Fruit fly (Drosophila melanogaster) whole organism: ENCODE measurements around the gene CG43168.

Experiments
- CG8478 ChIP-seq: fragments of >200 bp; optimal IDR thresholded peaks from 2 replicates; lab custom pipeline; 2018; ENCODE audit warnings: inconsistent platforms
- Dll ChIP-seq: fragments of >200 bp; optimal IDR thresholded peaks from 2 replicates; lab custom pipeline; 2017
- EcR ChIP-seq, 2 experiments: fragments of >200 bp; optimal IDR thresholded peaks; 2 replicates each; lab custom pipeline; 2017; ENCODE audit warnings: missing biosample characterization in 2 of 2, missing genetic modification characterization in 2 of 2, missing genetic modification reagents in 2 of 2
- pan ChIP-seq: fragments of >200 bp; optimal IDR thresholded peaks from 2 replicates; lab custom pipeline; 2017
- psq ChIP-seq: fragments of >200 bp; optimal IDR thresholded peaks from 2 replicates; lab custom pipeline; 2017
- usp ChIP-seq: fragments of >200 bp; optimal IDR thresholded peaks from 2 replicates; lab custom pipeline; 2017; ENCODE audit warnings: missing biosample characterization, missing genetic modification characterization, mixed read lengths

DNA sequence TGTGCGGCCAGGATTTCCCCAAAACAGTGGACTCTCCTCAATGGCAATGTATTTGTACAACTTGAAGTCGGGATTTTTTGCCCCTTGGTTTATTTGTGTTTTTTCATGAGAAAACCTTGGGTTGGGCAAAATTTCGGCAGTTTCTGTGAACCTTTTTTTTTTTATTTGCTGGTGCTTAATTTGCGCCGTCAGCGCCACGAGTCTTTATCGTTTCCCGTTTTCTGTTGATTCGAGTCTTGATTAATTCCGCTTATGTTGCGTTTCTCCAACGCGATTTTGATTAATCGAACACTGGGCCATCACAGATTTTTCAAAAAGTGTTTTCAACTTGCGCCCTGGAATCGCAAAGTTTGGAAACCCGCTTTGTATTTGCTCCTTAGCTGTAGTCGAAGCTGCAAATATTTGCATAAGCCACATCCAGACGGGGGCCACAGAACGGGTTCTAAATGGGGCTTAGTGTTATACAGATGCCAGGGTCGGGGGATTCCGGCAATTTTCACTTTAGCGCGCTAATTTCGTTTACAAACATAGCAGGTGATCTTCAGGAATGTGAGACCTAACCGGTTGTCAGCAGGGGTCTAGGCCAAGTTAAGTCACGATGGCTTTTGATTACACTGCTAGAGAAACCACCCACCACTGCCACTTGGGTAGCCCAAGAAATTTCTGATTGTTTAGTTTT lies 21.0 kb upstream of the CG43168 start:
- TF ChIP-seq pan (lab: Kevin White, UChicago) (no peak), usp (GFP tag; lab: Kevin White, UChicago) (no peak), CG8478 (no peak), Dll (no peak), psq (lab: Kevin White, UChicago) (no peak), EcR (GFP tag; optimal IDR thresholded peaks at IDR 0.05; lab: Kevin White, UChicago) (no peak)
